Fruit fly (Drosophila melanogaster) whole organism, pupa: ENCODE data around the gene CG9106.

Source experiments
- CG13204 ChIP-seq: fragments of 200-800 bp; sonication (Bioruptor generic); optimal IDR thresholded peaks from 2 replicates; lab custom pipeline; 2018; ENCODE audit warnings: missing biosample characterization, mild to moderate bottlenecking, missing genetic modification characterization, moderate library complexity
- CG14655 ChIP-seq: fragments of 200-800 bp; sonication (Bioruptor generic); optimal IDR thresholded peaks from 3 replicates; lab custom pipeline; 2017; ENCODE audit warnings: mild to moderate bottlenecking, missing biosample characterization, missing genetic modification reagents, missing genetic modification characterization
- CG8301 ChIP-seq: fragments of 200-800 bp; sonication (Bioruptor generic); optimal IDR thresholded peaks from 2 replicates; lab custom pipeline; 2018; ENCODE audit warnings: missing biosample characterization, mild to moderate bottlenecking, missing genetic modification characterization
- CG9948 ChIP-seq: fragments of 200-800 bp; sonication (Bioruptor generic); optimal IDR thresholded peaks from 2 replicates; lab custom pipeline; 2018; ENCODE audit warnings: missing biosample characterization, mild to moderate bottlenecking, missing genetic modification characterization, moderate library complexity
- Pif1A ChIP-seq: fragments of 200-800 bp; sonication (Bioruptor generic); optimal IDR thresholded peaks from 3 replicates; lab custom pipeline; 2016; ENCODE audit warnings: missing biosample characterization, missing genetic modification characterization

- TF ChIP-seq CG9948 (no peak), CG8301 (tag; lab: Kevin White, UChicago) (peak; percentile 18), CG14655 (GFP tag; lab: Kevin White, UChicago) (peak; percentile 44), CG13204 (GFP tag; lab: Kevin White, UChicago) (no peak), Pif1A (no peak)
Observed at dm6 chrX:15313829-15314324, 41.7 kb upstream of the CG9106 start.
